Fruit fly (Drosophila melanogaster) whole organism, prepupa: ENCODE data around the gene bab1.

Source experiments
- Blimp-1 ChIP-seq: fragments of 200-800 bp; sonication (Bioruptor generic); optimal IDR thresholded peaks from 3 replicates; lab custom pipeline; 2017; ENCODE audit warnings: missing biosample characterization, missing genetic modification characterization, mild to moderate bottlenecking, moderate library complexity, missing genetic modification reagents
- CG10669 ChIP-seq: fragments of 200-800 bp; sonication (Bioruptor generic); optimal IDR thresholded peaks from 3 replicates; lab custom pipeline; 2018; ENCODE audit warnings: missing biosample characterization, mild to moderate bottlenecking, missing genetic modification characterization, moderate library complexity
- CG11294 ChIP-seq: fragments of 200-800 bp; sonication (Bioruptor generic); IDR thresholded peaks from 2 replicates; pipeline ENCODE4 v1.3.6; 2022; ENCODE audit warnings: missing biosample characterization, missing genetic modification characterization
- CG11762 ChIP-seq: fragments of 200-800 bp; sonication (Bioruptor generic); optimal IDR thresholded peaks from 3 replicates; lab custom pipeline; 2016; ENCODE audit warnings: missing biosample characterization, missing genetic modification characterization; ENCODE audit not compliant: insufficient read depth
- CG11902 ChIP-seq: fragments of 200-800 bp; sonication (Bioruptor generic); optimal IDR thresholded peaks from 3 replicates; lab custom pipeline; 2016; ENCODE audit warnings: missing biosample characterization, missing genetic modification characterization
- CG1621 ChIP-seq: fragments of 200-800 bp; sonication (Bioruptor generic); optimal IDR thresholded peaks from 3 replicates; lab custom pipeline; 2018; ENCODE audit warnings: missing biosample characterization, mild to moderate bottlenecking, missing genetic modification characterization
- CG16779 ChIP-seq: fragments of 200-800 bp; sonication (Bioruptor generic); optimal IDR thresholded peaks from 3 replicates; lab custom pipeline; 2017; ENCODE audit warnings: missing biosample characterization, mild to moderate bottlenecking, missing genetic modification characterization
- CG3032 ChIP-seq: fragments of 200-800 bp; optimal IDR thresholded peaks from 2 replicates; lab custom pipeline; 2019; ENCODE audit warnings: missing biosample characterization, mild to moderate bottlenecking, missing genetic modification characterization, moderate library complexity
- CG32006 ChIP-seq: fragments of 200-800 bp; sonication (Bioruptor generic); optimal IDR thresholded peaks from 3 replicates; lab custom pipeline; 2017; ENCODE audit warnings: missing biosample characterization, mild to moderate bottlenecking, missing genetic modification characterization
- CG34406 ChIP-seq: fragments of 200-800 bp; sonication (Bioruptor generic); optimal IDR thresholded peaks from 3 replicates; lab custom pipeline; 2016; ENCODE audit warnings: missing biosample characterization, missing genetic modification characterization
- CG3919 ChIP-seq: fragments of 200-800 bp; sonication (Bioruptor generic); optimal IDR thresholded peaks from 3 replicates; lab custom pipeline; 2016; ENCODE audit warnings: missing biosample characterization, missing genetic modification characterization
- CG4318 ChIP-seq: fragments of 200-800 bp; sonication (Bioruptor generic); optimal IDR thresholded peaks from 3 replicates; lab custom pipeline; 2017; ENCODE audit warnings: missing biosample characterization, mild to moderate bottlenecking, missing genetic modification characterization
- CG6163 ChIP-seq: fragments of 200-800 bp; sonication (Bioruptor generic); IDR thresholded peaks from 3 replicates; pipeline ENCODE4 v1.3.6; 2022; ENCODE audit warnings: missing biosample characterization, missing genetic modification characterization
- CG6276 ChIP-seq: fragments of 200-800 bp; sonication (Bioruptor generic); optimal IDR thresholded peaks from 2 replicates; lab custom pipeline; 2017; ENCODE audit warnings: missing biosample characterization, mild to moderate bottlenecking, missing genetic modification characterization
- CG6808 ChIP-seq: fragments of 200-800 bp; sonication (Bioruptor generic); optimal IDR thresholded peaks from 3 replicates; lab custom pipeline; 2017; ENCODE audit warnings: missing biosample characterization, missing genetic modification characterization, mild to moderate bottlenecking, moderate library complexity, missing genetic modification reagents
- CG7368 ChIP-seq: fragments of 200-800 bp; sonication (Bioruptor generic); optimal IDR thresholded peaks from 3 replicates; lab custom pipeline; 2016; ENCODE audit warnings: missing biosample characterization, missing genetic modification characterization
- CG8119 ChIP-seq: fragments of 200-800 bp; sonication (Bioruptor generic); IDR thresholded peaks from 3 replicates; pipeline ENCODE4 v1.3.6; 2022; ENCODE audit warnings: missing biosample characterization, missing genetic modification characterization
- CG8319 ChIP-seq: fragments of 200-800 bp; sonication (Bioruptor generic); optimal IDR thresholded peaks from 3 replicates; lab custom pipeline; 2016; ENCODE audit warnings: missing biosample characterization, missing genetic modification characterization
- CG8632 ChIP-seq: fragments of 200-800 bp; sonication (Bioruptor generic); optimal IDR thresholded peaks from 3 replicates; lab custom pipeline; 2016; ENCODE audit warnings: missing biosample characterization, missing genetic modification characterization
- Eip78C ChIP-seq: fragments of 200-800 bp; sonication (Bioruptor generic); peaks from one replicate; lab custom pipeline; 2016; ENCODE audit warnings: missing biosample characterization, missing genetic modification characterization
- Eip93F ChIP-seq: fragments of 200-800 bp; sonication (Bioruptor generic); optimal IDR thresholded peaks from 2 replicates; lab custom pipeline; 2016; ENCODE audit warnings: missing biosample characterization, mild to moderate bottlenecking, missing genetic modification characterization
- Ets21C ChIP-seq: fragments of 200-800 bp; sonication (Bioruptor generic); optimal IDR thresholded peaks from 3 replicates; lab custom pipeline; 2016; ENCODE audit warnings: missing biosample characterization, missing genetic modification characterization
- Ets96B ChIP-seq: fragments of 200-800 bp; optimal IDR thresholded peaks from 2 replicates; lab custom pipeline; 2019; ENCODE audit warnings: missing biosample characterization, mild to moderate bottlenecking, missing genetic modification characterization, moderate library complexity
- Hr38 ChIP-seq: sonication (Bioruptor generic); optimal IDR thresholded peaks from 2 replicates; lab custom pipeline; 2016; ENCODE audit warnings: missing biosample characterization, missing genetic modification characterization
- Hr39 ChIP-seq: fragments of 200-800 bp; sonication (Bioruptor generic); optimal IDR thresholded peaks from 2 replicates; lab custom pipeline; 2016; ENCODE audit warnings: missing biosample characterization, missing genetic modification characterization
- Hr4 ChIP-seq: fragments of 200-800 bp; sonication (Bioruptor generic); optimal IDR thresholded peaks from 3 replicates; lab custom pipeline; 2016; ENCODE audit warnings: missing biosample characterization, missing genetic modification characterization
- Met ChIP-seq: fragments of 200-800 bp; sonication (Bioruptor generic); optimal IDR thresholded peaks from 3 replicates; lab custom pipeline; 2016; ENCODE audit warnings: missing biosample characterization, missing genetic modification characterization
- OdsH ChIP-seq: fragments of 200-800 bp; sonication (Bioruptor generic); optimal IDR thresholded peaks from 3 replicates; lab custom pipeline; 2016; ENCODE audit warnings: missing biosample characterization, missing genetic modification characterization
- Smox ChIP-seq: fragments of 200-800 bp; sonication (Bioruptor generic); optimal IDR thresholded peaks from 3 replicates; lab custom pipeline; 2016; ENCODE audit warnings: missing biosample characterization, missing genetic modification characterization
- Sox102F ChIP-seq: fragments of 200-800 bp; sonication (Bioruptor generic); optimal IDR thresholded peaks from 2 replicates; lab custom pipeline; 2016; ENCODE audit warnings: missing biosample characterization, mild to moderate bottlenecking, missing genetic modification characterization
- Sox14 ChIP-seq: fragments of 200-800 bp; sonication (Bioruptor generic); optimal IDR thresholded peaks from 3 replicates; lab custom pipeline; 2016; ENCODE audit warnings: missing biosample characterization, missing genetic modification characterization
- achi ChIP-seq: fragments of 200-800 bp; sonication (Bioruptor generic); optimal IDR thresholded peaks from 3 replicates; lab custom pipeline; 2016; ENCODE audit warnings: missing biosample characterization, missing genetic modification characterization
- acj6 ChIP-seq: fragments of 200-800 bp; sonication (Bioruptor generic); optimal IDR thresholded peaks from 3 replicates; lab custom pipeline; 2016; ENCODE audit warnings: missing biosample characterization, missing genetic modification characterization
- cyc ChIP-seq: fragments of 200-800 bp; sonication (Bioruptor generic); optimal IDR thresholded peaks from 3 replicates; lab custom pipeline; 2016; ENCODE audit warnings: missing biosample characterization, missing genetic modification characterization
- dac ChIP-seq: fragments of 200-800 bp; sonication (Bioruptor generic); optimal IDR thresholded peaks from 2 replicates; lab custom pipeline; 2017; ENCODE audit warnings: missing biosample characterization, mild to moderate bottlenecking, missing genetic modification characterization
- dsx ChIP-seq: fragments of 200-800 bp; optimal IDR thresholded peaks from 3 replicates; lab custom pipeline; 2019; ENCODE audit warnings: missing biosample characterization, mild to moderate bottlenecking, missing genetic modification characterization, moderate library complexity; ENCODE audit not compliant: poor library complexity, severe bottlenecking
- eg ChIP-seq: fragments of 200-800 bp; sonication (Bioruptor generic); IDR thresholded peaks from 3 replicates; pipeline ENCODE4 v1.3.6; 2022; ENCODE audit warnings: missing biosample characterization, missing genetic modification characterization
- fd85E ChIP-seq: fragments of 200-800 bp; sonication (Bioruptor generic); optimal IDR thresholded peaks from 3 replicates; lab custom pipeline; 2016; ENCODE audit warnings: missing biosample characterization, missing genetic modification characterization
- fkh ChIP-seq: fragments of 200-800 bp; sonication (Bioruptor generic); optimal IDR thresholded peaks from 3 replicates; lab custom pipeline; 2017; ENCODE audit warnings: missing biosample characterization, mild to moderate bottlenecking, missing genetic modification characterization, moderate library complexity
- lz ChIP-seq: fragments of 200-800 bp; sonication (Bioruptor generic); optimal IDR thresholded peaks from 3 replicates; lab custom pipeline; 2016; ENCODE audit warnings: missing biosample characterization, missing genetic modification characterization
- pdm3 ChIP-seq: fragments of 200-800 bp; sonication (Bioruptor generic); optimal IDR thresholded peaks from 3 replicates; lab custom pipeline; 2016; ENCODE audit warnings: missing biosample characterization, missing genetic modification characterization
- salr ChIP-seq, 2 experiments: fragments of 200-800 bp; sonication (Bioruptor generic); optimal IDR thresholded peaks; 3 replicates each; lab custom pipeline; 2016 to 2018; ENCODE audit warnings: missing biosample characterization in 2 of 2, missing genetic modification characterization in 2 of 2, mild to moderate bottlenecking in 1 of 2
- ss ChIP-seq, 2 experiments: fragments of 200-800 bp; sonication (Bioruptor generic); optimal IDR thresholded peaks; 2 replicates in 1 of 2; 3 replicates in 1 of 2; lab custom pipeline; 2017 to 2018; ENCODE audit warnings: mild to moderate bottlenecking in 2 of 2, missing biosample characterization in 2 of 2, missing genetic modification characterization in 2 of 2, moderate library complexity in 1 of 2
- svp ChIP-seq: fragments of 200-800 bp; sonication (Bioruptor generic); peaks from one replicate; lab custom pipeline; 2016; ENCODE audit warnings: missing biosample characterization, missing genetic modification characterization

Gene bab1

dm6 chr3L:1139376-1139775 lies 38.5 kb upstream of the bab1 start (continued):
- TF ChIP-seq CG3919 (GFP tag; lab: Kevin White, UChicago) = peak; percentile 62
- TF ChIP-seq CG6163 (GFP tag; lab: Robert Waterston, UW) = peak; percentile 73
- TF ChIP-seq fd85E = no peak
- peak in 1 of 2 experiments; percentile 54 for TF ChIP-seq ss (GFP tag; optimal IDR thresholded peaks at IDR 0.05; lab: Kevin White, UChicago)
- TF ChIP-seq CG11902 (GFP tag; lab: Kevin White, UChicago) = peak; percentile 29
- TF ChIP-seq eg = 0 out of 3 replicates have a peak, but pooled peaks have one; percentile 41
- TF ChIP-seq CG7368 (GFP tag; lab: Kevin White, UChicago) = peak; percentile 13
- TF ChIP-seq Met = no peak
- peak; percentile 17 for TF ChIP-seq CG32006
- TF ChIP-seq CG8319 (GFP tag; lab: Kevin White, UChicago) = no peak
- no peak for TF ChIP-seq Ets21C (GFP tag; lab: Kevin White, UChicago)
- TF ChIP-seq CG3032 (tag; lab: Kevin White, UChicago) = peak; percentile 53
- no peak for TF ChIP-seq dac (GFP tag; lab: Kevin White, UChicago)
- peak; percentile 81 for TF ChIP-seq Eip78C
- peak; percentile 55 for TF ChIP-seq dsx (GFP tag; lab: Kevin White, UChicago)
- no peak for TF ChIP-seq Smox (GFP tag; lab: Kevin White, UChicago)
- TF ChIP-seq Ets96B (tag; lab: Kevin White, UChicago) = peak; percentile 69
- TF ChIP-seq achi (GFP tag; lab: Kevin White, UChicago) = peak; percentile 53
- no peak for TF ChIP-seq salr (GFP tag; optimal IDR thresholded peaks at IDR 0.05; lab: Kevin White, UChicago)
- peak; percentile 70 for TF ChIP-seq CG10669 (GFP tag; lab: Kevin White, UChicago)
- TF ChIP-seq Hr39 (GFP tag; lab: Kevin White, UChicago) = peak; percentile 11
- TF ChIP-seq CG34406 (GFP tag; lab: Kevin White, UChicago) = no peak
- no peak for TF ChIP-seq Sox102F
- TF ChIP-seq Blimp-1 (GFP tag; lab: Kevin White, UChicago) = no peak
- no peak for TF ChIP-seq lz (GFP tag; lab: Kevin White, UChicago)
- peak; percentile 53 for TF ChIP-seq CG6808 (GFP tag; lab: Kevin White, UChicago)
- TF ChIP-seq Eip93F (GFP tag; lab: Kevin White, UChicago) = no peak

- TF ChIP-seq lz (GFP tag; lab: Kevin White, UChicago) = no peak
- peak; percentile 38 for TF ChIP-seq fkh
- no peak for TF ChIP-seq CG11762 (GFP tag; lab: Kevin White, UChicago)
- peak; percentile 44 for TF ChIP-seq Eip78C
- TF ChIP-seq achi (GFP tag; lab: Kevin White, UChicago) = no peak
- TF ChIP-seq dac (GFP tag; lab: Kevin White, UChicago) = no peak
- TF ChIP-seq svp = peak; percentile 49
- no peak for TF ChIP-seq pdm3 (GFP tag; lab: Kevin White, UChicago)
Observed at dm6 chr3L:1137509-1137908, 36.6 kb upstream of the bab1 start.

dm6 chr3L:1129565-1129964 lies 28.7 kb upstream of the bab1 start:
- TF ChIP-seq CG11762 (GFP tag; lab: Kevin White, UChicago) = peak; percentile 68
- TF ChIP-seq CG11294 (GFP tag; lab: Robert Waterston, UW) = no peak
- TF ChIP-seq Eip93F (GFP tag; lab: Kevin White, UChicago) = peak; percentile 19
- TF ChIP-seq CG3919 (GFP tag; lab: Kevin White, UChicago) = peak; percentile 86
- no peak for TF ChIP-seq Hr38 (GFP tag; lab: Kevin White, UChicago)
- TF ChIP-seq Smox (GFP tag; lab: Kevin White, UChicago) = peak; percentile 79
- peak; percentile 28 for TF ChIP-seq Hr4
- peak; percentile 50 for TF ChIP-seq Blimp-1 (GFP tag; lab: Kevin White, UChicago)
- peak; percentile 81 for TF ChIP-seq OdsH (GFP tag; lab: Kevin White, UChicago)
- TF ChIP-seq Eip78C = peak; percentile 93
- TF ChIP-seq CG3032 (tag; lab: Kevin White, UChicago) = peak; percentile 85
- TF ChIP-seq dsx (GFP tag; lab: Kevin White, UChicago) = peak; percentile 81
- TF ChIP-seq CG8319 (GFP tag; lab: Kevin White, UChicago) = peak; percentile 79
- peak; percentile 84 for TF ChIP-seq acj6 (GFP tag; lab: Kevin White, UChicago)
- TF ChIP-seq Sox14 (GFP tag; lab: Kevin White, UChicago) = peak; percentile 81
- TF ChIP-seq eg = no peak
- TF ChIP-seq salr (GFP tag; optimal IDR thresholded peaks at IDR 0.05; lab: Kevin White, UChicago) = peak; percentile 40 to 73
- TF ChIP-seq pdm3 (GFP tag; lab: Kevin White, UChicago) = peak; percentile 86
- TF ChIP-seq CG16779 = peak; percentile 42
- TF ChIP-seq dac (GFP tag; lab: Kevin White, UChicago) = no peak
- TF ChIP-seq CG4318 = no peak
- peak; percentile 71 for TF ChIP-seq CG1621 (tag; lab: Kevin White, UChicago)
- TF ChIP-seq achi (GFP tag; lab: Kevin White, UChicago) = peak; percentile 75
- TF ChIP-seq lz (GFP tag; lab: Kevin White, UChicago) = peak; percentile 85
- TF ChIP-seq cyc = peak; percentile 87
- peak; percentile 89 for TF ChIP-seq Hr39 (GFP tag; lab: Kevin White, UChicago)
- TF ChIP-seq CG32006 = peak; percentile 40
- peak; percentile 85 for TF ChIP-seq Ets96B (tag; lab: Kevin White, UChicago)
- no peak for TF ChIP-seq CG8119
- peak; percentile 95 for TF ChIP-seq svp
- no peak for TF ChIP-seq CG6276
- TF ChIP-seq CG8632 = peak; percentile 81
- TF ChIP-seq fd85E = no peak
